Fruit fly (Drosophila melanogaster): ENCODE data around the gene vret.

vret gene

DNA sequence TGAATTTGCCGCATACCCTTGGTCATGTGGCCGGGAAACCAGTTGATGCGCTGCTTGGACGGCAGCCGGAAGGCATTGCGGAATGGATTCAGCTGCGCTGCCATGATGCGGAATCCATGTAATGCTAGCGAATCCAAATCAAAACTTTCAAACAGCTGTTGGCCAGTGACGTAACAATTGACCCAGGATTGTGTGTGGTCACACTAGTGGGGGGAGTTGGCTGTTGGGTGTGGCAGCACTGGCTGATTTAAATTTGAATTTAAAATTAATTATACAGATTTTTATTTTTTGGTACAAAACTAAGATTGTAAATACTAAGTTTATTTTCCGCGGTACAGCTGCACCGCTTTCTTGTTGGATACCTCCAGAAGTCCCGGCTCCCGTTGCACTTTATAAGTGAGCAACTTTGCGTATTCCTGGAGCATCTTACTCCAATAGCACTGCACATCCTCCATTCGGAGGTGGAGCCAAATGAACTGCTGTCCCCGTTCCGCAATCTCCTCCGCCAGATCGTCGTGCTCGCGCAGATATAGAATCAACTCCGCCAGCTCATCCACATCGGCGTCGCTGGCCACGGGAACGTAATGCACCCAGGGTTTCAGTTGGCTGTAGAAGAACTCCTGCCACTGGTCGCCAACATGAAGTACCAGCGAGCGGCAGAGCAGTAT lies 2.2 kb upstream of the vret start, which contains the start of gene CG17141 (continued):
- TF ChIP-seq Sox100B (GFP tag; optimal IDR thresholded peaks at IDR 0.05) (no peak), stwl (tag; optimal IDR thresholded peaks at IDR 0.05) (peak; percentile 26), Rx (GFP tag; IDR thresholded peaks at IDR 0.05) (no peak), CG11398 (GFP tag; optimal IDR thresholded peaks at IDR 0.05) (no peak), HmgD (GFP tag; optimal IDR thresholded peaks at IDR 0.05) (no peak), Oaz (GFP tag; IDR thresholded peaks at IDR 0.05) (no peak), Six4 (GFP tag; optimal IDR thresholded peaks at IDR 0.05) (no peak), dpn (GFP tag; optimal IDR thresholded peaks at IDR 0.05) (no peak), CG3838 (GFP tag; optimal IDR thresholded peaks at IDR 0.05) (no peak), kay (GFP tag; optimal IDR thresholded peaks at IDR 0.05) (no peak), aop (GFP tag; IDR thresholded peaks at IDR 0.05) (no peak), crc (GFP tag; optimal IDR thresholded peaks at IDR 0.05) (no peak), Asciz (GFP tag; optimal IDR thresholded peaks at IDR 0.05) (no peak), MBD-R2 (GFP tag; IDR thresholded peaks at IDR 0.05) (peak; percentile 97), H2.0 (GFP tag; IDR thresholded peaks at IDR 0.05) (no peak), repo (GFP tag; optimal IDR thresholded peaks at IDR 0.05) (no peak), CG8388 (GFP tag; optimal IDR thresholded peaks at IDR 0.05) (no peak), CG4424 (GFP tag; optimal IDR thresholded peaks at IDR 0.05) (no peak), sim (GFP tag; IDR thresholded peaks at IDR 0.05) (no peak), pum (GFP tag; optimal IDR thresholded peaks at IDR 0.05) (no peak), H15 (GFP tag; IDR thresholded peaks at IDR 0.05) (no peak), fd3F (GFP tag; optimal IDR thresholded peaks at IDR 0.05) (no peak), CG10431 (GFP tag; optimal IDR thresholded peaks at IDR 0.05) (peak; percentile 9), wor (GFP tag; IDR thresholded peaks at IDR 0.05) (no peak), HLHmδ (GFP tag; optimal IDR thresholded peaks at IDR 0.05) (peak; percentile 70), CG17802 (tag; optimal IDR thresholded peaks at IDR 0.05) (no peak), Hr78 (GFP tag; optimal IDR thresholded peaks at IDR 0.05) (no peak), CG18011 (GFP tag; optimal IDR thresholded peaks at IDR 0.05) (no peak), sens-2 (GFP tag; IDR thresholded peaks at IDR 0.05) (no peak), ERR (GFP tag; optimal IDR thresholded peaks at IDR 0.05) (no peak), chn (GFP tag; optimal IDR thresholded peaks at IDR 0.05) (no peak), ap (GFP tag; IDR thresholded peaks at IDR 0.05) (no peak), CG7372 (GFP tag; IDR thresholded peaks at IDR 0.05) (no peak), CG1832 (GFP tag; optimal IDR thresholded peaks at IDR 0.05) (no peak), E2f1 (GFP tag; IDR thresholded peaks at IDR 0.05) (no peak), Fer2 (tag; optimal IDR thresholded peaks at IDR 0.05) (no peak), vnd (GFP tag; IDR thresholded peaks at IDR 0.05; ENCODE audit: partially characterized antibody) (no peak), Atf6 (GFP tag; IDR thresholded peaks at IDR 0.05) (no peak), lbe (GFP tag; optimal IDR thresholded peaks at IDR 0.05) (no peak), Nf-YA (GFP tag; IDR thresholded peaks at IDR 0.05) (no peak), CG7556 (GFP tag; optimal IDR thresholded peaks at IDR 0.05) (no peak), CG43689 (GFP tag; IDR thresholded peaks at IDR 0.05) (no peak), D19B (GFP tag; optimal IDR thresholded peaks at IDR 0.05) (no peak), zfh2 (GFP tag; optimal IDR thresholded peaks at IDR 0.05) (no peak), Hmr (GFP tag; optimal IDR thresholded peaks at IDR 0.05) (no peak), CG17359 (tag; optimal IDR thresholded peaks at IDR 0.05) (no peak), bbx (GFP tag; IDR thresholded peaks at IDR 0.05; ENCODE audit: partially characterized antibody) (0 out of 2 replicates have a peak, but pooled peaks have one; percentile 28), Sry-δ (GFP tag; optimal IDR thresholded peaks at IDR 0.05) (peak; percentile 23), twi (tag; optimal IDR thresholded peaks at IDR 0.05) (no peak), CG8944 (GFP tag; optimal IDR thresholded peaks at IDR 0.05) (no peak), NfI (GFP tag; optimal IDR thresholded peaks at IDR 0.05) (no peak)

Data from whole organism, embryonic.